Fruit fly (Drosophila melanogaster) whole organism, pupa: ENCODE results near the gene CG31103.

ENCODE experiments used
- CG8301 ChIP-seq: fragments of 200-800 bp; sonication (Bioruptor generic); optimal IDR thresholded peaks from 2 replicates; lab custom pipeline; 2018; ENCODE audit warnings: missing biosample characterization, mild to moderate bottlenecking, missing genetic modification characterization
- Ets98B ChIP-seq: fragments of 200-800 bp; sonication (Bioruptor generic); IDR thresholded peaks from 2 replicates; pipeline ENCODE4 v1.3.6; 2022; ENCODE audit warnings: missing biosample characterization, missing genetic modification characterization

DNA sequence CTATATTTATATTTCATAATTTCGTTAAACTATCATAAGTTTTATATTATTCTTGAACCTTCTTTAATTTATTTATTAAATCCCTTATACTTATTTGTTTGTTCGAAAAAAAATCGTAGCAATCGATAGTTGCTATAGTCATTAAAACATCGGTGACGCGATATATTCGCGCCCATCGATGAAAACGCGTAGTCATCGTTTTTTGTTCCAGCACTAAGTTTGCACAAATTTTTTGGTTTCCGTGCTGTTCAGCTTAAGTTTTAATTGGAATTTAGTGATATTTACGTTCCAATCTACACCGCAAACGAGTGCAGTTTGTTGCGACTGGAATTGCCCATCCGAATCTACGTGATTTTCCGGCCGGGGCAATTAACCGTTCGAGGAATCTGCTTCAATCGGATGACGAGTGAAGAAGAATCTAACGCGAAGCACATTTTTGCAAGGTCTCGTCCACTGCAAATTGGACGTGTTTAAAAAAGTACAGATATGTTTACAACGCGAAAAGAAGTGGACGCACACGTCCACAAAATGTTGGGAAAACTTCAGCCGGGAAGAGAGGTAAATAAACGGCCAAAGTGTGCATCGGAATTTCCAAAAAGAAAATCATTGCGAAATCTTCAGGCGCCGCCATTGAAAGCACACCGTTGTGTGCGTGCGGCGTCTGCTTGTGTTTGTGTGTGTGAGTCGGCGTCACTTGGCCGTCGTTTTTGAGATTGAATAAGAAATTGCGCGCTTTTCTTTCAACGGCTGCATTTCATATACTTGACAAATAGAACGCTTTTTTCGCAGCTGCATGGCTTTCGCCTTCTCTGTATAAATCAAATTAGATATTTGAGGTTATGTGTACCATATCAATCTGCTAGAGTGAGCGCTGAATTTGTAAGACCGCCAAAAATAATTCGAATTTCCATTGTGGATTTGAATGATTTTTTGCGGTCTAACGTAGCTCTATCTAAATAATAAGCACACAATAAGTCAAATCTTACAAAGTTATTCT, 30.3 kb downstream of the CG31103 start, which contains the start of gene Nup358:
- TF ChIP-seq Ets98B (GFP tag; lab: Robert Waterston, UW) (no peak), CG8301 (tag; lab: Kevin White, UChicago) (no peak)
